Worm (Caenorhabditis elegans): ENCODE results near the gene C05G5.1.

DNA sequence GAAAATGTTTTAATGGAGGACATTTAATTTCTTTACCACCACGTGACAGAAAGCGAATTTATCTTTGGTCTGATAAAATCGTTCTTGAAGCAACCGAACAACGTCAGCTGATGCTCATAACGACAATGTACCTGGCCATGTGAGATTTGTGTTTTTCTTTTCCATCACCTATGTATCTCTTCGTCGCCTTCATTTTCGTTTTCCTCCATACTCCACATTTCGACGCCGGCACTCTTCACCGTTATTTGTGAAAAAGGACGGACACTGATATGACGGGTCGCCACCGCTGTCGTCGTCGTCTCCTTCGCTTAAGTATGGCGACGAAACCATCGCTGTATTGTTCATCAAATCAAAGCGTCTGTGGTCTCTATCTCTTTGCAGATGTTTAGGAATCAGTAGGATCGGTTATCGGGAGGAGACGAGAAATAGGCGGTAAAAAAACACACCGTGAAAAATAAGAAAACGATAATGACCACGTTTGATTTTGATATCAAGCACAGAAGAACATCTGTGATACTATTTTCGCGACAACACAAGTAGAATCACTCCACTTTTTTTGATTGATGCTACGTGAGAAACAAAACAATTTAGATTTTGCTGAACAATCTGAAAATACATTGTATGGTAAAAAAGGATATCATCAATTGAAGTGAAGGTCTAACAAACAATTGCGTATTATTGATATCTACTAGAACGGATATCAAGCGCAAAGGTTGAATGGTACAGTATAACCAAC lies 47.1 kb upstream of the C05G5.1 start:
- TF ChIP-seq daf-19 (GFP tag; conservative IDR thresholded peaks at IDR 0.05) = no peak
- no peak for TF ChIP-seq aly-2 (tag; optimal IDR thresholded peaks at IDR 0.05)
- TF ChIP-seq unc-62 (GFP tag; optimal IDR thresholded peaks at IDR 0.05 in 1 of 2) = peak in 1 of 2 experiments; percentile 90
- no peak for TF ChIP-seq unc-62 (tag; optimal IDR thresholded peaks at IDR 0.05)
- TF ChIP-seq unc-130 (GFP tag; optimal IDR thresholded peaks at IDR 0.05) = no peak
- no peak for TF ChIP-seq R02D3.7 (tag; optimal IDR thresholded peaks at IDR 0.05)
- TF ChIP-seq fos-1 (tag; optimal IDR thresholded peaks at IDR 0.05) = no peak
- TF ChIP-seq D1046.2 (GFP tag; IDR thresholded peaks at IDR 0.05) = no peak
- TF ChIP-seq mdl-1 (tag; optimal IDR thresholded peaks at IDR 0.05) = peak in 1 of 2 experiments; percentile 61
- TF ChIP-seq duxl-1 (tag; optimal IDR thresholded peaks at IDR 0.05; ENCODE audit: poor library complexity) = no peak
- TF ChIP-seq vab-7 (GFP tag; IDR thresholded peaks at IDR 0.05) = no peak
- TF ChIP-seq jun-1 (tag; optimal IDR thresholded peaks at IDR 0.05) = no peak
- peak; percentile 18 for TF ChIP-seq dve-1 (tag; optimal IDR thresholded peaks at IDR 0.05; ENCODE audit: insufficient read depth)
